Worm (Caenorhabditis elegans) whole organism, mixed stage, embryonic: ENCODE measurements around the gene calu-1.

Source experiments
- M03D4.4 ChIP-seq: sonication (generic microtip); optimal IDR thresholded peaks from 2 replicates; lab custom pipeline; 2017; ENCODE audit warnings: mild to moderate bottlenecking, missing genetic modification characterization, missing compliant biosample characterization
- bed-3 ChIP-seq: fragments of 200-800 bp; sonication (Bioruptor generic); optimal IDR thresholded peaks from 3 replicates; lab custom pipeline; 2018; ENCODE audit warnings: mild to moderate bottlenecking, missing genetic modification characterization, moderate library complexity, missing compliant biosample characterization
- ceh-39 ChIP-seq: fragments of 150-350 bp; optimal IDR thresholded peaks from 2 replicates; lab custom pipeline; 2014; ENCODE audit warnings: missing biosample characterization, missing genetic modification characterization
- ceh-43 ChIP-seq: fragments of 200-800 bp; sonication (Bioruptor generic); optimal IDR thresholded peaks from 2 replicates; lab custom pipeline; 2018; ENCODE audit warnings: mild to moderate bottlenecking, missing genetic modification characterization, moderate library complexity, missing compliant biosample characterization
- ceh-83 ChIP-seq: fragments of 200-800 bp; sonication (Bioruptor generic); optimal IDR thresholded peaks from 2 replicates; lab custom pipeline; 2018; ENCODE audit warnings: mild to moderate bottlenecking, missing genetic modification characterization, missing compliant biosample characterization
- ces-1 ChIP-seq: fragments of 150-350 bp; optimal IDR thresholded peaks from 2 replicates; lab custom pipeline; 2014; ENCODE audit warnings: missing biosample characterization, missing genetic modification reagents, missing genetic modification characterization
- cnd-1 ChIP-seq: fragments of 200-800 bp; sonication (Bioruptor generic); optimal IDR thresholded peaks from 2 replicates; lab custom pipeline; 2018; ENCODE audit warnings: mild to moderate bottlenecking, missing genetic modification characterization, missing compliant biosample characterization
- drap-1 ChIP-seq: fragments of 200-800 bp; sonication (Bioruptor generic); optimal IDR thresholded peaks from 3 replicates; lab custom pipeline; 2018; ENCODE audit warnings: mild to moderate bottlenecking, missing genetic modification characterization, missing compliant biosample characterization
- elt-1 ChIP-seq: sonication (generic microtip); optimal IDR thresholded peaks from 2 replicates; lab custom pipeline; 2017; ENCODE audit warnings: missing genetic modification characterization, mild to moderate bottlenecking, missing compliant biosample characterization, antibody characterized with exemption, moderate library complexity, borderline replicate concordance; ENCODE audit not compliant: insufficient read depth
- elt-3 ChIP-seq: fragments of 150-350 bp; optimal IDR thresholded peaks from 2 replicates; lab custom pipeline; 2014; ENCODE audit warnings: missing biosample characterization, missing genetic modification characterization
- flh-1 ChIP-seq: fragments of 200-800 bp; sonication (Bioruptor generic); optimal IDR thresholded peaks from 2 replicates; lab custom pipeline; 2018; ENCODE audit warnings: mild to moderate bottlenecking, missing genetic modification characterization, moderate library complexity, missing compliant biosample characterization
- ham-2 ChIP-seq: fragments of 200-800 bp; sonication (Bioruptor generic); optimal IDR thresholded peaks from 2 replicates; lab custom pipeline; 2018; ENCODE audit warnings: mild to moderate bottlenecking, missing genetic modification characterization, missing compliant biosample characterization
- hlh-1 ChIP-seq: fragments of 150-350 bp; optimal IDR thresholded peaks from 2 replicates; lab custom pipeline; 2014; ENCODE audit warnings: missing biosample characterization, missing genetic modification reagents, missing genetic modification characterization
- lin-13 ChIP-seq: fragments of 150-350 bp; optimal IDR thresholded peaks from 2 replicates; lab custom pipeline; 2014; ENCODE audit warnings: missing biosample characterization, missing genetic modification characterization
- lin-32 ChIP-seq: fragments of 200-800 bp; sonication (Bioruptor generic); optimal IDR thresholded peaks from 2 replicates; lab custom pipeline; 2018; ENCODE audit warnings: mild to moderate bottlenecking, missing genetic modification characterization, missing compliant biosample characterization
- lsy-2 ChIP-seq: fragments of 150-350 bp; optimal IDR thresholded peaks from 2 replicates; lab custom pipeline; 2014; ENCODE audit warnings: missing biosample characterization, missing genetic modification characterization
- mab-5 ChIP-seq: fragments of 150-350 bp; optimal IDR thresholded peaks from 2 replicates; lab custom pipeline; 2014; ENCODE audit warnings: missing biosample characterization, missing genetic modification characterization
- mep-1 ChIP-seq: fragments of 150-350 bp; optimal IDR thresholded peaks from 2 replicates; lab custom pipeline; 2017; ENCODE audit warnings: missing biosample characterization, missing genetic modification reagents, missing genetic modification characterization, inconsistent platforms
- mls-2 ChIP-seq: sonication (generic microtip); optimal IDR thresholded peaks from 2 replicates; lab custom pipeline; 2016; ENCODE audit warnings: mild to moderate bottlenecking, missing genetic modification characterization, moderate library complexity, missing compliant biosample characterization
- nhr-12 ChIP-seq: fragments of 150-350 bp; optimal IDR thresholded peaks from 2 replicates; lab custom pipeline; 2014; ENCODE audit warnings: missing biosample characterization, missing genetic modification characterization
- nhr-2 ChIP-seq: fragments of 150-350 bp; optimal IDR thresholded peaks from 2 replicates; lab custom pipeline; 2014; ENCODE audit warnings: missing biosample characterization, missing genetic modification characterization
- nhr-237 ChIP-seq: fragments of 150-350 bp; optimal IDR thresholded peaks from 2 replicates; lab custom pipeline; 2014; ENCODE audit warnings: missing biosample characterization, missing genetic modification characterization
- nhr-28 ChIP-seq: fragments of 150-350 bp; optimal IDR thresholded peaks from 2 replicates; lab custom pipeline; 2014; ENCODE audit warnings: missing biosample characterization, missing genetic modification characterization
- nhr-76 ChIP-seq: sonication (generic microtip); optimal IDR thresholded peaks from 2 replicates; lab custom pipeline; 2017; ENCODE audit warnings: missing biosample characterization, missing genetic modification characterization
- snpc-4 ChIP-seq: fragments of 150-350 bp; optimal IDR thresholded peaks from 2 replicates; lab custom pipeline; 2014; ENCODE audit warnings: missing biosample characterization, missing genetic modification characterization
- sptf-1 ChIP-seq: sonication (generic microtip); optimal IDR thresholded peaks from 2 replicates; lab custom pipeline; 2017; ENCODE audit warnings: mild to moderate bottlenecking, missing genetic modification characterization, moderate library complexity, missing compliant biosample characterization
- tbx-8 ChIP-seq: fragments of 200-800 bp; sonication (Bioruptor generic); optimal IDR thresholded peaks from 2 replicates; lab custom pipeline; 2018; ENCODE audit warnings: mild to moderate bottlenecking, missing genetic modification characterization, moderate library complexity, missing compliant biosample characterization
- unc-120 ChIP-seq: sonication (generic microtip); optimal IDR thresholded peaks from 2 replicates; lab custom pipeline; 2017; ENCODE audit warnings: missing genetic modification characterization, missing compliant biosample characterization; ENCODE audit not compliant: poor library complexity, severe bottlenecking
- unc-39 ChIP-seq: fragments of 150-350 bp; optimal IDR thresholded peaks from 2 replicates; lab custom pipeline; 2014; ENCODE audit warnings: missing biosample characterization, missing genetic modification characterization
- unc-62 ChIP-seq: fragments of 150-350 bp; optimal IDR thresholded peaks from 2 replicates; lab custom pipeline; 2014; ENCODE audit warnings: missing biosample characterization, missing genetic modification reagents, missing genetic modification characterization
- zip-8 ChIP-seq: fragments of 150-350 bp; optimal IDR thresholded peaks from 2 replicates; lab custom pipeline; 2014; ENCODE audit warnings: missing biosample characterization, missing genetic modification characterization
- ztf-11 ChIP-seq: fragments of 150-350 bp; optimal IDR thresholded peaks from 2 replicates; lab custom pipeline; 2014; ENCODE audit warnings: missing biosample characterization, missing genetic modification characterization

Gene calu-1

ce11 chrX:4987617-4988016 lies 16.9 kb upstream of the calu-1 start:
- no peak for TF ChIP-seq elt-3 (tag; lab: Kevin White, UChicago)
- no peak for TF ChIP-seq nhr-76 (tag; lab: Kevin White, UChicago)
- no peak for TF ChIP-seq mls-2 (tag; lab: Kevin White, UChicago)
- no peak for TF ChIP-seq ceh-39 (tag; lab: Kevin White, UChicago)
- TF ChIP-seq unc-62 (GFP tag; lab: Kevin White, UChicago) = no peak
- no peak for TF ChIP-seq mep-1 (tag; lab: Kevin White, UChicago)
- TF ChIP-seq ham-2 (GFP tag; lab: Kevin White, UChicago) = no peak
- no peak for TF ChIP-seq lin-32 (GFP tag; lab: Kevin White, UChicago)
- TF ChIP-seq nhr-12 = no peak
- no peak for TF ChIP-seq M03D4.4 (tag; lab: Kevin White, UChicago)
- TF ChIP-seq nhr-28 (tag; lab: Kevin White, UChicago) = no peak
- no peak for TF ChIP-seq sptf-1 (tag; lab: Kevin White, UChicago)
- no peak for TF ChIP-seq lin-13 (tag; lab: Kevin White, UChicago)
- TF ChIP-seq ceh-83 = no peak
- no peak for TF ChIP-seq nhr-2
- TF ChIP-seq tbx-8 (GFP tag; lab: Kevin White, UChicago) = no peak
- no peak for TF ChIP-seq lsy-2 (tag; lab: Kevin White, UChicago)
- no peak for TF ChIP-seq snpc-4 (tag; lab: Kevin White, UChicago)
- no peak for TF ChIP-seq ces-1 (GFP tag; lab: Kevin White, UChicago)

DNA sequence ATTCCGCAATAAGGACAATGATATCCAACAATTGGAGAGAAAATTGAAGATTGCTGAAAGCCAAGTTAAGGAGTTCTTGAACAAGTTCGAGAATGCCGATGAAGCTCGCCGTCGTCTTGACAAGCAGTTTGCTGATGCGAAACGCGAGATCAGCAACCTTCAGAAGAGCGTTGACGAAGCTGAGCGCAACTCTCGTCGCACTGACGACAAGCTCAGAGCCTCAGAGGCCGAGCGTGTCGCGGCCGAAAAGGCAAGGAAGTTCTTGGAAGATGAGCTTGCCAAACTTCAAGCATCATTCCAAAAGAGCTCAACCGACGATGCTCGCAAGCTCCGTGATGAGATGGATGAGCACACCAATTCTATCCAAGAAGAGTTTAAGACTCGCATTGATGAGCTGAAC lies 15.6 kb upstream of the calu-1 start:
- TF ChIP-seq tbx-8 (GFP tag; lab: Kevin White, UChicago) (no peak), unc-120 (tag; lab: Kevin White, UChicago) (no peak), ceh-83 (no peak), ceh-43 (GFP tag; lab: Kevin White, UChicago) (no peak), lsy-2 (tag; lab: Kevin White, UChicago) (no peak), drap-1 (GFP tag; lab: Kevin White, UChicago) (no peak), sptf-1 (tag; lab: Kevin White, UChicago) (no peak), unc-39 (no peak), cnd-1 (tag; lab: Kevin White, UChicago) (no peak), nhr-12 (no peak), flh-1 (GFP tag; lab: Kevin White, UChicago) (no peak), ceh-39 (tag; lab: Kevin White, UChicago) (no peak), mls-2 (tag; lab: Kevin White, UChicago) (no peak), lin-13 (tag; lab: Kevin White, UChicago) (no peak)

DNA sequence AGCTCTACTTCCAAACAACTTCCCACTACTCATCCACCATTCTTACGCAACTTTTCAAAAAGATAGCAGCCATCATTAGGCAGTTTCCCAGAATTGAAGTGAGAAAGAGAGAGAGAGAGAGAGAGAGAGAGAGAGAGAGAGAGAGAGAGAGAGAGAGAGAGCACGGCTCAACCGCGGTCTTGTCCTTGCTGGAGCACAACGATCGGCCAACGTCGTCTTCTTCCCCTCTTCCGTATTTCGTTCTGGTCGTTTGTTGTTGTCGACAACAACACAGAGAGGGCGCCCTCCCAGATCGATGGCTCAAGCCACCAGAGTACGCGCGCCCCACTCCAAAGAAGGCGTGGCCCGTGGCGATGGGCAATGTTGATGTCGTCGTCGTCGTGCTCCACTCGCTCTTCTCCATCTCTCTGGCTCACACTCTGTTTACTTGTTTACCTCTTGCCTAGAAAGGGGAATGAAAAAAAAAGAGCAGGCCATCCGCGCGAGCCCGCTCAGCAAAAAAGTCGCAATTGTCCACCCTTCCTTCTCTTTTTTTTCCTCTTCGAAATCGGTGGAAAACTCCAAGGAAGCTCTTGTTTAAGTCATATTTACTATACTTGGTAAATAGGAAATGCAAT lies 11.4 kb upstream of the calu-1 start:
- no peak for TF ChIP-seq ham-2 (GFP tag; lab: Kevin White, UChicago)
- no peak for TF ChIP-seq nhr-28 (tag; lab: Kevin White, UChicago)
- no peak for TF ChIP-seq flh-1 (GFP tag; lab: Kevin White, UChicago)
- TF ChIP-seq lsy-2 (tag; lab: Kevin White, UChicago) = no peak
- TF ChIP-seq M03D4.4 (tag; lab: Kevin White, UChicago) = no peak
- TF ChIP-seq ces-1 (GFP tag; lab: Kevin White, UChicago) = no peak
- TF ChIP-seq nhr-2 = no peak
- no peak for TF ChIP-seq drap-1 (GFP tag; lab: Kevin White, UChicago)
- no peak for TF ChIP-seq ztf-11 (tag; lab: Kevin White, UChicago)
- TF ChIP-seq mls-2 (tag; lab: Kevin White, UChicago) = no peak
- no peak for TF ChIP-seq lin-32 (GFP tag; lab: Kevin White, UChicago)
- no peak for TF ChIP-seq zip-8 (tag; lab: Kevin White, UChicago)
- TF ChIP-seq nhr-76 (tag; lab: Kevin White, UChicago) = no peak
- no peak for TF ChIP-seq snpc-4 (tag; lab: Kevin White, UChicago)
- TF ChIP-seq hlh-1 (tag; lab: Kevin White, UChicago) = no peak
- TF ChIP-seq lin-13 (tag; lab: Kevin White, UChicago) = no peak
- TF ChIP-seq mab-5 (tag; lab: Kevin White, UChicago) = no peak
- no peak for TF ChIP-seq mep-1 (tag; lab: Kevin White, UChicago)
- no peak for TF ChIP-seq nhr-12

DNA sequence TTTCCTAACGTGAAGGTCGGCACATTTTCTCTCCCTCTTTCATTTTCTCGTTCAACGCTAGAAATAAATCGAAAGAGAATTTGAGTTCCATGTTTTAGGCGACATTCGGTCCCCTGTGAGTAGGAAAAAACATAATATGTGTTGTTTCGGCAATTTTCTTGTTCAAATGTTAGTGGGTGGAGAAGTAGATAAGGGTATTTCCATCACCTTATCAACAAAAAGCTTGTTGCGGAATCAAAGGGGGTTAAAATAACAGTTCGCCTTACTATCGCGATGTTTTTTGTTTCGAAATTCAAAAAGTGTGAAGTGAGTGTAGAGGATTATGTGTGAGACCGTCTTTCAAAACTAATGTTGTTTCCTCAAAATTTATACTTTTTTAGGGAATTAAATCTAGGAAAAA lies 10.9 kb upstream of the calu-1 start:
- TF ChIP-seq mls-2 (tag; lab: Kevin White, UChicago) (no peak), unc-62 (GFP tag; lab: Kevin White, UChicago) (no peak), ztf-11 (tag; lab: Kevin White, UChicago) (no peak), nhr-2 (no peak), nhr-237 (tag; lab: Kevin White, UChicago) (no peak), nhr-12 (no peak), ceh-39 (tag; lab: Kevin White, UChicago) (no peak), unc-120 (tag; lab: Kevin White, UChicago) (no peak), elt-1 (tag; lab: Kevin White, UChicago) (no peak), elt-3 (tag; lab: Kevin White, UChicago) (no peak), flh-1 (GFP tag; lab: Kevin White, UChicago) (no peak), bed-3 (GFP tag; lab: Kevin White, UChicago) (no peak), mep-1 (tag; lab: Kevin White, UChicago) (no peak), drap-1 (GFP tag; lab: Kevin White, UChicago) (no peak), mab-5 (tag; lab: Kevin White, UChicago) (no peak)
